Fruit fly (Drosophila melanogaster) whole organism, wandering third instar larva: Measurements from ENCODE around the gene CG32182.
A peak's percentile ranks its signal among the peaks of the same experiment; 100 is the strongest.

Experiments used
- Abd-B ChIP-seq: fragments of >200 bp; optimal IDR thresholded peaks from 2 replicates; lab custom pipeline; 2017; ENCODE audit warnings: missing biosample characterization, missing genetic modification characterization
- CG32264 ChIP-seq: fragments of 200-800 bp; sonication (Bioruptor generic); optimal IDR thresholded peaks from 2 replicates; lab custom pipeline; 2016; ENCODE audit warnings: missing biosample characterization, missing genetic modification characterization
- CG9705 ChIP-seq: fragments of 200-800 bp; sonication (Bioruptor generic); optimal IDR thresholded peaks from 2 replicates; lab custom pipeline; 2018; ENCODE audit warnings: missing biosample characterization, mild to moderate bottlenecking, missing genetic modification characterization
- CrebA ChIP-seq: fragments of 200-800 bp; sonication (Bioruptor generic); optimal IDR thresholded peaks from 2 replicates; lab custom pipeline; 2016; ENCODE audit warnings: missing biosample characterization, mild to moderate bottlenecking, missing genetic modification characterization, borderline replicate concordance
- Dfd ChIP-seq: fragments of >200 bp; optimal IDR thresholded peaks from 2 replicates; lab custom pipeline; 2017; ENCODE audit warnings: missing biosample characterization, missing genetic modification characterization
- Dif ChIP-seq: fragments of 200-275, 200-300 bp; sonication (Bioruptor generic); optimal IDR thresholded peaks from 2 replicates; lab custom pipeline; 2018; ENCODE audit warnings: missing biosample characterization, missing genetic modification characterization; ENCODE audit not compliant: partially characterized antibody
- GATAd ChIP-seq: sonication (Bioruptor generic); optimal IDR thresholded peaks from 2 replicates; lab custom pipeline; 2016; ENCODE audit warnings: missing biosample characterization, missing genetic modification characterization
- HLH106 ChIP-seq: fragments of 200-800 bp; optimal IDR thresholded peaks from 3 replicates; lab custom pipeline; 2019; ENCODE audit warnings: missing biosample characterization, mild to moderate bottlenecking, missing genetic modification characterization, moderate library complexity
- Hnf4 ChIP-seq: fragments of 200-800 bp; sonication (Bioruptor generic); optimal IDR thresholded peaks from 2 replicates; lab custom pipeline; 2016; ENCODE audit warnings: missing biosample characterization, mild to moderate bottlenecking, missing genetic modification characterization
- Hr78 ChIP-seq: fragments of >200 bp; optimal IDR thresholded peaks from 2 replicates; lab custom pipeline; 2017; ENCODE audit warnings: missing biosample characterization, missing genetic modification characterization
- Mio ChIP-seq: sonication (Bioruptor generic); optimal IDR thresholded peaks from 2 replicates; lab custom pipeline; 2016; ENCODE audit warnings: missing biosample characterization, missing genetic modification characterization
- Myc ChIP-seq: fragments of >200 bp; optimal IDR thresholded peaks from 2 replicates; lab custom pipeline; 2017
- N ChIP-seq: fragments of >200 bp; optimal IDR thresholded peaks from 2 replicates; lab custom pipeline; 2018; ENCODE audit warnings: missing biosample characterization, missing external identifiers, missing genetic modification characterization
- OdsH ChIP-seq: fragments of 200-800 bp; sonication (Bioruptor generic); optimal IDR thresholded peaks from 2 replicates; lab custom pipeline; 2016; ENCODE audit warnings: missing biosample characterization, mild to moderate bottlenecking, missing genetic modification characterization
- Sp1 ChIP-seq: fragments of 200-800 bp; sonication (Bioruptor generic); optimal IDR thresholded peaks from 3 replicates; lab custom pipeline; 2019; ENCODE audit warnings: missing biosample characterization, mild to moderate bottlenecking, missing genetic modification characterization, moderate library complexity
- Vsx2 ChIP-seq: fragments of 200-300, 225-300 bp; sonication (Bioruptor generic); optimal IDR thresholded peaks from 2 replicates; lab custom pipeline; 2018; ENCODE audit warnings: missing biosample characterization, missing genetic modification characterization; ENCODE audit not compliant: partially characterized antibody
- br ChIP-seq: fragments of 200-800 bp; sonication (Bioruptor generic); optimal IDR thresholded peaks from 2 replicates; lab custom pipeline; 2016; ENCODE audit warnings: missing biosample characterization, missing genetic modification characterization
- brk ChIP-seq: fragments of 200-800 bp; sonication (Bioruptor generic); optimal IDR thresholded peaks from 2 replicates; lab custom pipeline; 2016; ENCODE audit warnings: missing biosample characterization, mild to moderate bottlenecking, missing genetic modification characterization
- dl ChIP-seq, 2 experiments: fragments of 175-275, 200-275 bp in 1 of 2; fragments of 200-275 bp in 1 of 2; sonication (Bioruptor generic); optimal IDR thresholded peaks; lab custom pipeline; 2018; ENCODE audit warnings: mild to moderate bottlenecking in 2 of 2, missing biosample characterization in 2 of 2, missing genetic modification characterization in 2 of 2, moderate library complexity in 2 of 2; ENCODE audit not compliant: partially characterized antibody in 2 of 2, insufficient read depth in 1 of 2
- dmrt93B ChIP-seq: fragments of 200-800 bp; sonication (Bioruptor generic); optimal IDR thresholded peaks from 2 replicates; lab custom pipeline; 2018; ENCODE audit warnings: missing biosample characterization, mild to moderate bottlenecking, missing genetic modification characterization
- dsf ChIP-seq: sonication (Bioruptor generic); optimal IDR thresholded peaks from 2 replicates; lab custom pipeline; 2016; ENCODE audit warnings: missing biosample characterization, missing genetic modification characterization, borderline replicate concordance
- ey ChIP-seq: fragments of 200-800 bp; sonication (Bioruptor generic); optimal IDR thresholded peaks from 2 replicates; lab custom pipeline; 2016; ENCODE audit warnings: missing biosample characterization, missing genetic modification characterization
- foxo ChIP-seq, 2 experiments: fragments of 200-800 bp; sonication (Bioruptor generic); optimal IDR thresholded peaks; 2 replicates in 1 of 2; 3 replicates in 1 of 2; lab custom pipeline; 2016 to 2017; ENCODE audit warnings: missing biosample characterization in 2 of 2, missing genetic modification characterization in 2 of 2
- fru ChIP-seq: fragments of 200-800 bp; sonication (Bioruptor generic); optimal IDR thresholded peaks from 3 replicates; lab custom pipeline; 2016; ENCODE audit warnings: missing biosample characterization, mild to moderate bottlenecking, missing genetic modification characterization
- h ChIP-seq: fragments of 200-800 bp; sonication (Bioruptor generic); optimal IDR thresholded peaks from 3 replicates; lab custom pipeline; 2016; ENCODE audit warnings: missing biosample characterization, mild to moderate bottlenecking, missing genetic modification characterization
- jim ChIP-seq: fragments of 175-275, 200-325 bp; sonication (Bioruptor generic); optimal IDR thresholded peaks from 2 replicates; lab custom pipeline; 2016; ENCODE audit warnings: missing biosample characterization, mild to moderate bottlenecking, missing genetic modification characterization
- pan ChIP-seq: fragments of >200 bp; optimal IDR thresholded peaks from 2 replicates; lab custom pipeline; 2017
- psq ChIP-seq: fragments of 200-800 bp; sonication (Bioruptor generic); optimal IDR thresholded peaks from 3 replicates; lab custom pipeline; 2017; ENCODE audit warnings: missing biosample characterization, mild to moderate bottlenecking, missing genetic modification characterization, moderate library complexity
- rgr ChIP-seq: fragments of 200-800 bp; sonication (Bioruptor generic); optimal IDR thresholded peaks from 3 replicates; lab custom pipeline; 2016; ENCODE audit warnings: missing biosample characterization, mild to moderate bottlenecking, missing genetic modification characterization
- sage ChIP-seq: fragments of 200-800 bp; sonication (Bioruptor generic); optimal IDR thresholded peaks from 2 replicates; lab custom pipeline; 2016; ENCODE audit warnings: missing biosample characterization, mild to moderate bottlenecking, missing genetic modification characterization
- sv ChIP-seq: fragments of 200-800 bp; sonication (Bioruptor generic); optimal IDR thresholded peaks from 3 replicates; lab custom pipeline; 2016; ENCODE audit warnings: missing biosample characterization, missing genetic modification characterization
- usp ChIP-seq: fragments of >200 bp; optimal IDR thresholded peaks from 2 replicates; lab custom pipeline; 2017; ENCODE audit warnings: missing biosample characterization, missing genetic modification characterization
- woc ChIP-seq: sonication (Bioruptor generic); optimal IDR thresholded peaks from 2 replicates; lab custom pipeline; 2016; ENCODE audit warnings: missing biosample characterization, mild to moderate bottlenecking, missing genetic modification characterization

The CG32182 gene

dm6 chr3L:17750488-17750887 is 7.4 kb upstream of the CG32182 start, which contains the start of gene Adgf-B:
Gene Adgf-B (minus strand): TSS chr3L:17750588.
- TF ChIP-seq pan (lab: Kevin White, UChicago) = no peak
- TF ChIP-seq fru = no peak
- TF ChIP-seq dl (GFP tag; optimal IDR thresholded peaks at IDR 0.05; lab: Kevin White, UChicago; ENCODE audit: insufficient read depth in 1 of 2, partially characterized antibody in 2 of 2) = no peak
- TF ChIP-seq, all 38 proteins: peak for 0

DNA sequence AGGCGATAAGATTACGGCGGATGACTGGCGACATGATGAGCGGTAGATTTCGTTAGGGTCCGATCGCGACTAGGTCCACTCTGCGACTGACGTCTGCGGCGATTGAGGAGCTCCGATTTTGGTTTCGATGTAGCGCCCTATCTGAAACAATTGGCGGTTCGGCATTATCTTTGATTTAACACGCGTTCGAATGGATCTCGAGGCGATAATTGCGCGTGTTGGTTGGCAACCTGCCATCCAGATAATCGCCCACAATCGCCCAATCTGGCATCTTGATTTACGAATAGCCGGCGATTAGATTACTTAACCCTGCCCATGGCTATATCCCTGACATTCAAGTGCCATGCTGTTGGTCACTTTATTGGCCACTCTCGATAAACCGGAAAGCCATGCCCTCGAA is 3.6 kb upstream of the CG32182 start:
- TF ChIP-seq h (GFP tag; lab: Kevin White, UChicago) (peak; percentile 94), HLH106 (tag; lab: Kevin White, UChicago) (no peak)

dm6 chr3L:17757156-17758083 is 492 bp upstream of the CG32182 start:
- TF ChIP-seq N = no peak
- TF ChIP-seq OdsH = peak; percentile 71
- peak; percentile 45 for TF ChIP-seq ey
- peak; percentile 55 for TF ChIP-seq rgr (GFP tag; lab: Kevin White, UChicago)
- no peak for TF ChIP-seq pan (lab: Kevin White, UChicago)
- TF ChIP-seq sv (GFP tag; lab: Kevin White, UChicago) = peak; percentile 34
- no peak for TF ChIP-seq Mio
- TF ChIP-seq Sp1 (GFP tag; lab: Kevin White, UChicago) = peak; percentile 67
- TF ChIP-seq Myc = no peak
- TF ChIP-seq Dfd = no peak
- no peak for TF ChIP-seq sage (GFP tag; lab: Kevin White, UChicago)
- TF ChIP-seq Vsx2 (GFP tag; lab: Kevin White, UChicago) = no peak
- TF ChIP-seq Abd-B (GFP tag; lab: Kevin White, UChicago) = no peak
- no peak for TF ChIP-seq jim (GFP tag; lab: Kevin White, UChicago)
- no peak for TF ChIP-seq GATAd (GFP tag; lab: Kevin White, UChicago)
- TF ChIP-seq foxo (GFP tag; optimal IDR thresholded peaks at IDR 0.05; lab: Kevin White, UChicago) = peak in 1 of 2 experiments; percentile 76
- TF ChIP-seq dmrt93B (GFP tag; lab: Kevin White, UChicago) = peak; percentile 57
- TF ChIP-seq Hr78 = no peak
- TF ChIP-seq woc (GFP tag; lab: Kevin White, UChicago) = peak; percentile 65
- peak; percentile 67 for TF ChIP-seq HLH106 (tag; lab: Kevin White, UChicago)
- peak; percentile 3 for TF ChIP-seq CG32264 (GFP tag; lab: Kevin White, UChicago)
- TF ChIP-seq psq = peak; percentile 50
- peak; percentile 73 for TF ChIP-seq h (GFP tag; lab: Kevin White, UChicago)
- no peak for TF ChIP-seq CrebA (GFP tag; lab: Kevin White, UChicago)
- TF ChIP-seq dl (GFP tag; optimal IDR thresholded peaks at IDR 0.05; lab: Kevin White, UChicago; ENCODE audit: insufficient read depth in 1 of 2, partially characterized antibody in 2 of 2) = peak in 1 of 2 experiments; percentile 53
- peak; percentile 43 for TF ChIP-seq Dif
- TF ChIP-seq CG9705 (GFP tag; lab: Kevin White, UChicago) = peak; percentile 27
- TF ChIP-seq Hnf4 = peak; percentile 16
- TF ChIP-seq fru = peak; percentile 77
- TF ChIP-seq br = peak; percentile 56
- no peak for TF ChIP-seq brk (GFP tag; lab: Kevin White, UChicago)

dm6 chr3L:17759072-17759747 is 1.3 kb downstream of the CG32182 start, which contains the start of gene CG32181:
Gene CG32181 (plus strand): TSS chr3L:17759697.
- TF ChIP-seq sv (GFP tag; lab: Kevin White, UChicago) = no peak
- no peak for TF ChIP-seq CG9705 (GFP tag; lab: Kevin White, UChicago)
- no peak for TF ChIP-seq dsf (GFP tag; lab: Kevin White, UChicago)
- no peak for TF ChIP-seq dmrt93B (GFP tag; lab: Kevin White, UChicago)
- TF ChIP-seq Myc = no peak
- no peak for TF ChIP-seq Hnf4
- no peak for TF ChIP-seq Dfd
- TF ChIP-seq fru = no peak
- no peak for TF ChIP-seq woc (GFP tag; lab: Kevin White, UChicago)
- TF ChIP-seq OdsH = no peak
- TF ChIP-seq dl (GFP tag; optimal IDR thresholded peaks at IDR 0.05; lab: Kevin White, UChicago; ENCODE audit: insufficient read depth in 1 of 2, partially characterized antibody in 2 of 2) = no peak
- TF ChIP-seq usp = no peak
- TF ChIP-seq HLH106 (tag; lab: Kevin White, UChicago) = no peak
- no peak for TF ChIP-seq foxo (GFP tag; optimal IDR thresholded peaks at IDR 0.05; lab: Kevin White, UChicago)
- TF ChIP-seq N = no peak
- TF ChIP-seq sage (GFP tag; lab: Kevin White, UChicago) = no peak
- TF ChIP-seq br = no peak
- no peak for TF ChIP-seq rgr (GFP tag; lab: Kevin White, UChicago)
- TF ChIP-seq Dif = no peak
- TF ChIP-seq Sp1 (GFP tag; lab: Kevin White, UChicago) = no peak
